Fruit fly (Drosophila melanogaster) S2 (cell line): ENCODE results near the gene CG13048.

Source experiments
- CG8478 ChIP-seq: fragments of >200 bp; optimal IDR thresholded peaks from 2 replicates; lab custom pipeline; 2018
- CTCF ChIP-seq, 2 experiments: fragments of >200 bp; optimal IDR thresholded peaks; 2 replicates each; lab custom pipeline; 2018

DNA sequence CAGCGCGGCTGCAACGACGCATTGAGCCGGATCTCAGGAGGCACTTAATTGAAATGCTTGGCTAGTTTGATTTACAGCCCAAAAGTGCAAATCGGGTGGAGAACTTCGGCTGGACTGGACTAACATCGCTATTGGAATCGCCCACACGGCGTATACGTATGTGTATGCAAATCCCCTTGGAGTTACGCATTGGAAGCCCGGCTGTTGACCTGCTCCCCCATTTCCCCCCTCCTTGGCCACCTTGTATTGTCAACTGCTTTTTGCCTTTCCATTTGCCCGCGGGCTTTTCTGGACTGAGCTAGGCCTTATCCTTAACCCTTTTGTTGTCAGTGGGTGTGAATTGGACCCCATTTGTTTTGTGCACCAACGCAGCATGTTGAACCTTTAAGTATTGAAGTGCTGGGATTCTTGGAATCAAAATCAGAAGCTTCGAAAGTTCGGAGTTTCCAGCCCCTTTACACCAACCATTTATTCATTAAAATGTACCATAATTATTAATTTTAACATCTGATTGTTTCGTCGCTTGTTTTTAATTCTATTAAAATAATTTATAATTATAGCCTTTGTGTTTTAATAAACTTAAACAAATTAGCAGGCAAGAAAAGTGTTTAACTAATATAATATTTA, 8.2 kb downstream of the CG13048 start:
- no peak for TF ChIP-seq CG8478 (lab: Kevin White, UChicago)
- no peak for TF ChIP-seq CTCF (optimal IDR thresholded peaks at IDR 0.05; lab: Kevin White, UChicago)
